Fruit fly (Drosophila melanogaster) whole organism, pupa: Measurements from ENCODE around the gene Sidpn.
A peak's percentile ranks its signal among the peaks of the same experiment; 100 is the strongest.

ENCODE experiments used
- CG10348 ChIP-seq: fragments of 200-800 bp; sonication (Bioruptor generic); IDR thresholded peaks from 2 replicates; pipeline ENCODE4 v1.3.6; 2022; ENCODE audit warnings: missing biosample characterization, missing genetic modification characterization
- CG13204 ChIP-seq: fragments of 200-800 bp; sonication (Bioruptor generic); optimal IDR thresholded peaks from 2 replicates; lab custom pipeline; 2018; ENCODE audit warnings: missing biosample characterization, mild to moderate bottlenecking, missing genetic modification characterization, moderate library complexity
- CG14655 ChIP-seq: fragments of 200-800 bp; sonication (Bioruptor generic); optimal IDR thresholded peaks from 3 replicates; lab custom pipeline; 2017; ENCODE audit warnings: mild to moderate bottlenecking, missing biosample characterization, missing genetic modification reagents, missing genetic modification characterization
- CG34367 ChIP-seq: fragments of 200-800 bp; sonication (Bioruptor generic); optimal IDR thresholded peaks from 2 replicates; lab custom pipeline; 2018; ENCODE audit warnings: missing biosample characterization, mild to moderate bottlenecking, missing genetic modification characterization
- CG8159 ChIP-seq: fragments of 200-800 bp; sonication (Bioruptor generic); optimal IDR thresholded peaks from 3 replicates; lab custom pipeline; 2018; ENCODE audit warnings: missing biosample characterization, mild to moderate bottlenecking, missing genetic modification characterization, moderate library complexity
- CG8301 ChIP-seq: fragments of 200-800 bp; sonication (Bioruptor generic); optimal IDR thresholded peaks from 2 replicates; lab custom pipeline; 2018; ENCODE audit warnings: missing biosample characterization, mild to moderate bottlenecking, missing genetic modification characterization
- D1 ChIP-seq: fragments of 200-800 bp; sonication (Bioruptor generic); optimal IDR thresholded peaks from 2 replicates; lab custom pipeline; 2018; ENCODE audit warnings: missing biosample characterization, mild to moderate bottlenecking, missing genetic modification characterization, moderate library complexity
- EcR ChIP-seq: fragments of 200-800 bp; sonication (Bioruptor generic); optimal IDR thresholded peaks from 3 replicates; lab custom pipeline; 2019; ENCODE audit warnings: missing biosample characterization, missing genetic modification characterization, mild to moderate bottlenecking, moderate library complexity, missing genetic modification reagents
- Ets98B ChIP-seq: fragments of 200-800 bp; sonication (Bioruptor generic); IDR thresholded peaks from 2 replicates; pipeline ENCODE4 v1.3.6; 2022; ENCODE audit warnings: missing biosample characterization, missing genetic modification characterization
- Pif1B ChIP-seq: fragments of 200-800 bp; sonication (Bioruptor generic); optimal IDR thresholded peaks from 3 replicates; lab custom pipeline; 2016; ENCODE audit warnings: missing biosample characterization, missing genetic modification characterization
- Snoo ChIP-seq: fragments of 200-800 bp; sonication (Bioruptor generic); optimal IDR thresholded peaks from 3 replicates; lab custom pipeline; 2017; ENCODE audit warnings: missing biosample characterization, mild to moderate bottlenecking, missing genetic modification characterization, inconsistent platforms
- fd96Ca ChIP-seq: fragments of 200-800 bp; sonication (Bioruptor generic); IDR thresholded peaks from 3 replicates; pipeline ENCODE4 v1.3.6; 2022; ENCODE audit warnings: missing biosample characterization, missing genetic modification characterization
- gl ChIP-seq: fragments of 200-800 bp; sonication (Bioruptor generic); optimal IDR thresholded peaks from 2 replicates; lab custom pipeline; 2018; ENCODE audit warnings: missing biosample characterization, mild to moderate bottlenecking, missing genetic modification characterization
- rn ChIP-seq: fragments of 200-800 bp; sonication (Bioruptor generic); IDR thresholded peaks from 2 replicates; pipeline ENCODE4 v1.3.6; 2022; ENCODE audit warnings: missing biosample characterization, missing genetic modification characterization

dm6 chr2L:19012776-19013328 lies 14.7 kb upstream of the Sidpn start:
- TF ChIP-seq CG8159 (tag; lab: Kevin White, UChicago) (no peak), CG34367 (tag; lab: Kevin White, UChicago) (no peak), CG10348 (GFP tag; lab: Robert Waterston, UW) (no peak), D1 (tag; lab: Kevin White, UChicago) (no peak), fd96Ca (GFP tag; lab: Robert Waterston, UW) (no peak), gl (tag; lab: Kevin White, UChicago) (no peak), CG13204 (GFP tag; lab: Kevin White, UChicago) (peak; percentile 64), Pif1B (no peak), CG14655 (no peak), rn (GFP tag; lab: Robert Waterston, UW) (no peak), CG8301 (tag; lab: Kevin White, UChicago) (no peak), Ets98B (GFP tag; lab: Robert Waterston, UW) (no peak), EcR (GFP tag; lab: Kevin White, UChicago) (no peak), Snoo (tag; lab: Kevin White, UChicago) (no peak)
